Fruit fly (Drosophila melanogaster): ENCODE data around the gene Prosalpha4T1.

DNA sequence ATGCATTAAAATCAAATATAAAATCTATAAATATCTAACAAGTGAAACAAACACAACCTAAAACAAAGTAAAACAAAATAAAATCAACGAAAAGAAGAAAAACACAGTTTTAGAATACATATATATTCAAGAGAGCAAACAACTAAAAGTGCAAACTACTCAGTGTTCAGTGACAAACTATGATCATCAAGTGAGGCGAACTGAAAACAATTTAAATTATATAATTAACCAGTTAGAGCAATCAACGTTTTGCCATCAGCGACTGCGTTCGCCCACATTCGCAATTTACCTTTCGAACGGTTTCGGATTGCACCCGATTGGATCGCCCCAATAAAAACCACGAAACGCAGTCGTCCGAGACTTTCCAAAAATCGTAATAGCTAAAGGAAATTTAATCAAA is 30.7 kb upstream of the Prosalpha4T1 start:
- TF ChIP-seq ara (GFP tag; IDR thresholded peaks at IDR 0.05), result no peak
- TF ChIP-seq CG7987 (GFP tag; optimal IDR thresholded peaks at IDR 0.05), result no peak
- no peak for TF ChIP-seq Rx (GFP tag; IDR thresholded peaks at IDR 0.05)
- TF ChIP-seq CG18011 (GFP tag; optimal IDR thresholded peaks at IDR 0.05), result no peak
- TF ChIP-seq fru (optimal IDR thresholded peaks at IDR 0.05), result no peak
- no peak for TF ChIP-seq CkIIα-i1 (GFP tag; IDR thresholded peaks at IDR 0.05)
